Worm (Caenorhabditis elegans) whole organism, late embryonic: ENCODE data around the gene Y56A3A.16.

Experiments used
- F13H6.1 ChIP-seq: sonication (generic microtip); optimal IDR thresholded peaks from 2 replicates; lab custom pipeline; 2016; ENCODE audit warnings: missing genetic modification characterization, missing compliant biosample characterization
- K02D7.2 ChIP-seq: sonication (generic microtip); optimal IDR thresholded peaks from 2 replicates; lab custom pipeline; 2017; ENCODE audit warnings: mild to moderate bottlenecking, missing genetic modification characterization, missing compliant biosample characterization
- Y22D7AL.16 ChIP-seq: sonication (generic microtip); optimal IDR thresholded peaks from 2 replicates; lab custom pipeline; 2016; ENCODE audit warnings: missing genetic modification characterization, missing compliant biosample characterization
- ahr-1 ChIP-seq: sonication (generic microtip); optimal IDR thresholded peaks from 2 replicates; lab custom pipeline; 2016; ENCODE audit warnings: missing genetic modification characterization, missing compliant biosample characterization
- ceh-22 ChIP-seq: sonication (generic microtip); optimal IDR thresholded peaks from 2 replicates; lab custom pipeline; 2017; ENCODE audit warnings: missing biosample characterization, missing genetic modification characterization
- ceh-30 ChIP-seq: fragments of 150-350 bp; optimal IDR thresholded peaks from 2 replicates; lab custom pipeline; 2014; ENCODE audit warnings: missing biosample characterization, missing genetic modification characterization
- ceh-34 ChIP-seq: sonication (generic microtip); optimal IDR thresholded peaks from 2 replicates; lab custom pipeline; 2016; ENCODE audit warnings: mild to moderate bottlenecking, missing genetic modification characterization, missing compliant biosample characterization
- ceh-48 ChIP-seq: sonication (generic microtip); optimal IDR thresholded peaks from 2 replicates; lab custom pipeline; 2016; ENCODE audit warnings: missing genetic modification characterization, inconsistent platforms, missing compliant biosample characterization
- ceh-6 ChIP-seq: fragments of 200-800 bp; sonication (Bioruptor generic); optimal IDR thresholded peaks from 2 replicates; lab custom pipeline; 2018; ENCODE audit warnings: mild to moderate bottlenecking, missing genetic modification characterization, missing compliant biosample characterization
- dve-1 ChIP-seq: sonication (generic microtip); optimal IDR thresholded peaks from 2 replicates; lab custom pipeline; 2017; ENCODE audit warnings: antibody characterized with exemption, mild to moderate bottlenecking, missing genetic modification characterization, missing compliant biosample characterization
- elt-2 ChIP-seq: sonication (generic microtip); optimal IDR thresholded peaks from 2 replicates; lab custom pipeline; 2016; ENCODE audit warnings: missing genetic modification reagents, missing genetic modification characterization, missing compliant biosample characterization
- elt-4 ChIP-seq: sonication (generic microtip); optimal IDR thresholded peaks from 2 replicates; lab custom pipeline; 2016; ENCODE audit warnings: missing genetic modification characterization, missing compliant biosample characterization
- ets-4 ChIP-seq: sonication (generic microtip); optimal IDR thresholded peaks from 2 replicates; lab custom pipeline; 2016; ENCODE audit warnings: missing genetic modification characterization, missing compliant biosample characterization
- fkh-10 ChIP-seq: fragments of 150-350 bp; optimal IDR thresholded peaks from 2 replicates; lab custom pipeline; 2014; ENCODE audit warnings: missing biosample characterization, missing genetic modification reagents, missing genetic modification characterization
- gmeb-2 ChIP-seq: sonication (generic microtip); optimal IDR thresholded peaks from 2 replicates; lab custom pipeline; 2016; ENCODE audit warnings: missing genetic modification characterization, inconsistent platforms, missing compliant biosample characterization
- hlh-13 ChIP-seq: fragments of 200-800 bp; sonication (Bioruptor generic); optimal IDR thresholded peaks from 2 replicates; lab custom pipeline; 2018; ENCODE audit warnings: mild to moderate bottlenecking, missing genetic modification characterization, missing compliant biosample characterization
- hlh-30 ChIP-seq: sonication (generic microtip); optimal IDR thresholded peaks from 2 replicates; lab custom pipeline; 2017; ENCODE audit warnings: antibody characterized with exemption, missing genetic modification characterization, missing compliant biosample characterization; ENCODE audit not compliant: insufficient read depth
- mec-3 ChIP-seq: sonication (generic microtip); optimal IDR thresholded peaks from 2 replicates; lab custom pipeline; 2016; ENCODE audit warnings: borderline replicate concordance, missing genetic modification characterization, missing compliant biosample characterization
- nfya-1 ChIP-seq: sonication (generic microtip); optimal IDR thresholded peaks from 2 replicates; lab custom pipeline; 2017; ENCODE audit warnings: missing genetic modification characterization, mild to moderate bottlenecking, missing compliant biosample characterization, antibody characterized with exemption, moderate library complexity
- npax-4 ChIP-seq: sonication (generic microtip); optimal IDR thresholded peaks from 2 replicates; lab custom pipeline; 2016; ENCODE audit warnings: missing genetic modification characterization, missing compliant biosample characterization
- pag-3 ChIP-seq: sonication (generic microtip); optimal IDR thresholded peaks from 2 replicates; lab custom pipeline; 2016; ENCODE audit warnings: missing compliant biosample characterization, missing genetic modification characterization, borderline replicate concordance
- pax-1 ChIP-seq: fragments of 150-350 bp; optimal IDR thresholded peaks from 2 replicates; lab custom pipeline; 2014; ENCODE audit warnings: missing biosample characterization, missing genetic modification characterization
- sdc-2 ChIP-seq: sonication (generic microtip); optimal IDR thresholded peaks from 2 replicates; lab custom pipeline; 2016; ENCODE audit warnings: missing genotype, missing genetic modification characterization, missing compliant biosample characterization
- sox-4 ChIP-seq: sonication (generic microtip); optimal IDR thresholded peaks from 2 replicates; lab custom pipeline; 2017; ENCODE audit warnings: mild to moderate bottlenecking, missing genetic modification characterization, inconsistent platforms, missing compliant biosample characterization
- tbx-7 ChIP-seq: sonication (generic microtip); optimal IDR thresholded peaks from 2 replicates; lab custom pipeline; 2016; ENCODE audit warnings: missing genotype, missing genetic modification characterization, missing compliant biosample characterization
- unc-86 ChIP-seq: sonication (generic microtip); optimal IDR thresholded peaks from 2 replicates; lab custom pipeline; 2016; ENCODE audit warnings: missing genetic modification characterization, missing compliant biosample characterization
- ztf-16 ChIP-seq: sonication (generic microtip); optimal IDR thresholded peaks from 2 replicates; lab custom pipeline; 2017; ENCODE audit warnings: missing genetic modification characterization, missing compliant biosample characterization

The Y56A3A.16 gene

DNA sequence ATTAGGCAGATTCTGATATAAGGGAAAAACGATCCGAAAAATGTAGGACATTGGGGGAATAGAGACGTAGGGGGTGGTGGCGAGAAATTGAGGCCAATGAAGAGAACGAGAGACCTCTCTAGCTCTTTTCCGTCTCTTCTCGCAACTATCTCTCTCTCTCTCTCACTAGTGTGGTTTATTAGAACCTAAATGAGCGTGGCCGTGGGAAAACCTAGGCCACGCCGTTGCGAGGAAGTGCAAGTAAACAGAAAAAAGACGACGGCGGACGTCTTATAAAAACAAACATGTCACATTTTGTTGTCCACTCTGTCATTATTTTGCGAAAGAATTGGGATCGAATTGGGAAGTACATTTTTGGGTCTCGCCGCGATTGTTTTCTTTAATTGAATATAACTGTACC, 44.1 kb downstream of the Y56A3A.16 start (continued):
- no peak for TF ChIP-seq fkh-10 (GFP tag; lab: Kevin White, UChicago)
- no peak for TF ChIP-seq elt-4 (tag; lab: Kevin White, UChicago)
- peak; percentile 53 for TF ChIP-seq pax-1 (tag; lab: Kevin White, UChicago)
- no peak for TF ChIP-seq ceh-6 (GFP tag; lab: Kevin White, UChicago)
- TF ChIP-seq ahr-1 (tag; lab: Kevin White, UChicago), result no peak
- TF ChIP-seq ceh-48 (tag; lab: Kevin White, UChicago), result no peak
- TF ChIP-seq tbx-7 (tag; lab: Kevin White, UChicago), result peak; percentile 69
- no peak for TF ChIP-seq pag-3
- no peak for TF ChIP-seq K02D7.2
- no peak for TF ChIP-seq sox-4 (tag; lab: Kevin White, UChicago)
- no peak for TF ChIP-seq hlh-13 (GFP tag; lab: Kevin White, UChicago)
- no peak for TF ChIP-seq ceh-30 (tag; lab: Kevin White, UChicago)
- peak; percentile 19 for TF ChIP-seq hlh-30
- TF ChIP-seq ztf-16 (tag; lab: Kevin White, UChicago), result no peak
- TF ChIP-seq Y22D7AL.16 (tag; lab: Kevin White, UChicago), result no peak
- TF ChIP-seq sdc-2 (tag; lab: Kevin White, UChicago), result peak; percentile 32

DNA sequence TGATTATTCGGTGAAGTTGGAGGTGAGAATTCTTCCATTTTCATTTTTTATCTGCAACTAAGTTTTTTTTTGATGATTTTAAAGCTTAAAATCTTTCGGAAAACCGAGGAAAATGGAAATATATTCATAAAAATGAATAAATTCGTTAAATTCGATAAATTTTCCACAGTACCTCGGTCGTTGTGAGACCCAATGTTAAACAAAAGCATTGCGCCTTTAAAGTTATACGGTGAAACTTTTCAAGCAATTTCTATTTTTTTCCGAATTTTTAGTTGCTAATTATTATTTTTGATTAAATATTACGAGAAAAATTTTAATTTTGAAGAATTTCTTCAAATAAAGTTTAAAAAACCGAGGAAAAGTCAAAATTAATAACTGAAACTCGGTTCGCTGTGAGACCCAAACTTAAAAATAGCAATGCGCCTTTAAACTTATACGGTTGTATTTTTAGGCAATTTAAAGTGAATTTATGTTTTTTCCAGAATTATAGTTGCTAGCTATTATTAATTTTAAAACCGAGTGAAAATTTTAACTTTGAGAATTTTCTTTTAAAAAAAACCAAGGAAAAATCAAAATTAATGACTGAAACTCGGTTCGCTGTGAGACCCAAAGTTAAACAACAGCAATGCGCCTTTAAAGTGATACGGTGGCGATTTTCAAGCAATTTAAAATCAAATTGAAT, 44.7 kb downstream of the Y56A3A.16 start, which contains the start of gene taf-12:
taf-12 (minus strand) TSS at position 51 of the 682 bp plus-strand sequence.
- no peak for TF ChIP-seq mec-3 (tag; lab: Kevin White, UChicago)
- no peak for TF ChIP-seq ets-4
- TF ChIP-seq ceh-22 (tag; lab: Kevin White, UChicago), result no peak
- no peak for TF ChIP-seq dve-1 (tag; lab: Kevin White, UChicago)
- TF ChIP-seq npax-4 (tag; lab: Kevin White, UChicago), result no peak
- no peak for TF ChIP-seq tbx-7 (tag; lab: Kevin White, UChicago)

DNA sequence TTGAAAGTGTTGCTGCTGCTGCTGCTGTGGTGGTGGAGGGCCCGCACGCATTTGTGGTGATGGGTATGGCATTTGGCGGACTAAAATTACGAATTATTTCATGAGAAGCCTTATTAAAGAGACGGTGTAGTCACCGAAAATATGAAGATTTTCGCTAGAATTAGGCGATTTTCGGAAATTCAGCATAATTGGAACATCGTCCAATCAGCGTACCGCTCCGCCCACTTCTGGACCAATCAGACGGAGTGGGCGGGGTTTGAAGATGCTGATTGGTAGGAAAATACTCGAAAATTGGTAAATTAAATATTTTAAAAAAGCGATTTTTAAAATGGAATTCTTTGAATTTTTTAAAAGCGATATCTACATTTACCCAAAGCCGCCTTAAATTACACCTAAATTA, 48.0 kb downstream of the Y56A3A.16 start:
- no peak for TF ChIP-seq elt-2 (tag; lab: Kevin White, UChicago)
- TF ChIP-seq nfya-1 (tag; lab: Kevin White, UChicago), result peak; percentile 46

DNA sequence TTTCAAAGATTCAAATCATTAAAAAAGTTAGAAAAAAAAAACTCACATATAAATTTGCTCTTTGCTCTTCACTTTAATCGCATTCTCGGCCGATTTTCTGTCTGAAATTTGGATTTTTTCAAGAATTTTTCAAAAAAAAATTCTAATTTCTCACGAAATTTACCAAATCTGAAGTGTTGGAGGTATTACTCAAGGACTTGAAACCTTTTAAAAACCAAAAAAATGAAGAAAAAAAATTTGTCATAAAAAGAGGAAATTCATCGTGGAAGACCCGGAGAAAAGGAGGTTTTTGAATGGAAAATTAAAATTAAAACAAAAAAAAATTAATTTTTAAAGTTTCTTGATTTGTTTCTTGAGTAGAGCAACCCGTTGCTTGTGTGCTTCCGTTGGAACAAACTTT, 52.0 kb downstream of the Y56A3A.16 start, which contains the start of gene Y56A3A.2:
Y56A3A.2 (minus strand) TSS at position 101 of the 400 bp plus-strand sequence.
- no peak for TF ChIP-seq elt-4 (tag; lab: Kevin White, UChicago)
- TF ChIP-seq unc-86 (tag; lab: Kevin White, UChicago), result no peak
- no peak for TF ChIP-seq hlh-30

DNA sequence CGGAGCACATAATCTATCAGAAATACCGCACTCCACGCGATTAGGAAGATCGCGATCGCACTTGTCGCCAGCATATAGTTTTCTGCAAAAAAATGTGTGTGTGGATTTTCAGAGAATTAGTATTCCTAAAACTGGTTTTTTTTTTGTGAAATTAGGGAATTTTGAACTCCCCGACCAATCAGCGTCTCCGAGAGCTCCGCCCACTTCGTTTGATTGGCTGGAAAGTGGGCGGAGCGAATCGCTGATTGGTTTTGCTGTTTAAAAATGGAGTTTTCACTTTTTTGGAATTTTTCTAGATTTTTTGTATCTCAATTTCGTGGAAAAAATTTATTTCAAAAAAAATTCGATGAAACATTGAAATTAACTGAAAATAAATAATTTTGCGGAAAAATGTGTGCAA, 53.0 kb downstream of the Y56A3A.16 start:
- peak; percentile 91 for TF ChIP-seq nfya-1 (tag; lab: Kevin White, UChicago)
- TF ChIP-seq gmeb-2 (tag; lab: Kevin White, UChicago), result no peak
- TF ChIP-seq fkh-10 (GFP tag; lab: Kevin White, UChicago), result no peak
- TF ChIP-seq pag-3, result no peak
- no peak for TF ChIP-seq ceh-34 (tag; lab: Kevin White, UChicago)
- no peak for TF ChIP-seq F13H6.1
